Fruit fly (Drosophila melanogaster): Measurements from ENCODE around the gene CG7024.

The CG7024 gene

dm6 chrX:4686723-4687122 is 18.4 kb upstream of the CG7024 start, which contains the start of gene Pp2C1 (continued):
- no peak for TF ChIP-seq mirr (GFP tag; optimal IDR thresholded peaks at IDR 0.05)
- no peak for TF ChIP-seq CG17829 (tag; optimal IDR thresholded peaks at IDR 0.05)
- TF ChIP-seq CG1233 (GFP tag; optimal IDR thresholded peaks at IDR 0.05), result no peak
- TF ChIP-seq CG9932 (GFP tag; IDR thresholded peaks at IDR 0.05), result peak; percentile 52; the same call in 1 of the 2 replicates
- no peak for TF ChIP-seq lilli (GFP tag; optimal IDR thresholded peaks at IDR 0.05)
- TF ChIP-seq h (optimal IDR thresholded peaks at IDR 0.05), result no peak
- no peak for TF ChIP-seq B-H1 (GFP tag; IDR thresholded peaks at IDR 0.05)
- TF ChIP-seq YL-1 (GFP tag; optimal IDR thresholded peaks at IDR 0.05), result no peak
- no peak for TF ChIP-seq toy (GFP tag; IDR thresholded peaks at IDR 0.05)
- peak; percentile 98 for TF ChIP-seq Asciz (GFP tag; optimal IDR thresholded peaks at IDR 0.05)
- no peak for TF ChIP-seq CG1602 (GFP tag; optimal IDR thresholded peaks at IDR 0.05)
- TF ChIP-seq kni (GFP tag; optimal IDR thresholded peaks at IDR 0.05), result no peak
- TF ChIP-seq CG8281 (tag; optimal IDR thresholded peaks at IDR 0.05), result no peak
- no peak for TF ChIP-seq Poxn (GFP tag; IDR thresholded peaks at IDR 0.05)
- no peak for TF ChIP-seq CG15269 (tag; optimal IDR thresholded peaks at IDR 0.05)
- TF ChIP-seq Hr39 (optimal IDR thresholded peaks at IDR 0.05), result no peak
- TF ChIP-seq CG34376 (GFP tag; optimal IDR thresholded peaks at IDR 0.05), result no peak
- no peak for TF ChIP-seq wor (GFP tag; IDR thresholded peaks at IDR 0.05)
- TF ChIP-seq CG2116 (GFP tag; optimal IDR thresholded peaks at IDR 0.05), result peak; percentile 95
- TF ChIP-seq Elba2 (GFP tag; optimal IDR thresholded peaks at IDR 0.05), result peak; percentile 79
- no peak for TF ChIP-seq CG4730 (GFP tag; IDR thresholded peaks at IDR 0.05)
- peak; percentile 87 for TF ChIP-seq amos (GFP tag; IDR thresholded peaks at IDR 0.05; ENCODE audit: partially characterized antibody)
- TF ChIP-seq CG10267 (tag; optimal IDR thresholded peaks at IDR 0.05), result no peak
- TF ChIP-seq unpg (GFP tag; optimal IDR thresholded peaks at IDR 0.05), result no peak
- TF ChIP-seq B-H2 (GFP tag; optimal IDR thresholded peaks at IDR 0.05), result no peak
- TF ChIP-seq chif (GFP tag; optimal IDR thresholded peaks at IDR 0.05), result no peak
- no peak for TF ChIP-seq sqz (GFP tag; optimal IDR thresholded peaks at IDR 0.05)
- TF ChIP-seq fd96Cb (tag; optimal IDR thresholded peaks at IDR 0.05), result no peak
- TF ChIP-seq BEAF-32 (GFP tag; optimal IDR thresholded peaks at IDR 0.05), result peak; percentile 83
- TF ChIP-seq CG4617 (GFP tag; optimal IDR thresholded peaks at IDR 0.05; ENCODE audit: borderline replicate concordance), result peak; percentile 21
- TF ChIP-seq ewg (GFP tag; optimal IDR thresholded peaks at IDR 0.05), result no peak
- TF ChIP-seq rib (GFP tag; IDR thresholded peaks at IDR 0.05), result no peak
- no peak for TF ChIP-seq CG7372 (GFP tag; IDR thresholded peaks at IDR 0.05)
- TF ChIP-seq CG12104 (GFP tag; optimal IDR thresholded peaks at IDR 0.05), result no peak
- TF ChIP-seq CG33213 (GFP tag; optimal IDR thresholded peaks at IDR 0.05), result no peak
- TF ChIP-seq CG6654 (GFP tag; optimal IDR thresholded peaks at IDR 0.05), result no peak
- TF ChIP-seq D19B (GFP tag; optimal IDR thresholded peaks at IDR 0.05), result no peak
- no peak for TF ChIP-seq Ravus (GFP tag; IDR thresholded peaks at IDR 0.05)
- peak; percentile 64; the same call in 1 of the 2 replicates for TF ChIP-seq sna (GFP tag; IDR thresholded peaks at IDR 0.05; ENCODE audit: partially characterized antibody)
- no peak for TF ChIP-seq CG11504 (tag; optimal IDR thresholded peaks at IDR 0.05)
- no peak for TF ChIP-seq NFAT (GFP tag; IDR thresholded peaks at IDR 0.05)
- no peak for TF ChIP-seq CG10543 (GFP tag; optimal IDR thresholded peaks at IDR 0.05)
- peak; percentile 72; the same call in 1 of the 2 replicates for TF ChIP-seq CG42726 (GFP tag; IDR thresholded peaks at IDR 0.05; ENCODE audit: partially characterized antibody)

All from whole organism, embryonic.